Fruit fly (Drosophila melanogaster) whole organism, prepupa: ENCODE results near the gene Tollo.

Experiments
- CG11762 ChIP-seq: fragments of 200-800 bp; sonication (Bioruptor generic); optimal IDR thresholded peaks from 3 replicates; lab custom pipeline; 2016; ENCODE audit warnings: missing biosample characterization, missing genetic modification characterization; ENCODE audit not compliant: insufficient read depth
- CG1621 ChIP-seq: fragments of 200-800 bp; sonication (Bioruptor generic); optimal IDR thresholded peaks from 3 replicates; lab custom pipeline; 2018; ENCODE audit warnings: missing biosample characterization, mild to moderate bottlenecking, missing genetic modification characterization
- CG34406 ChIP-seq: fragments of 200-800 bp; sonication (Bioruptor generic); optimal IDR thresholded peaks from 3 replicates; lab custom pipeline; 2016; ENCODE audit warnings: missing biosample characterization, missing genetic modification characterization
- CG6163 ChIP-seq: fragments of 200-800 bp; sonication (Bioruptor generic); IDR thresholded peaks from 3 replicates; pipeline ENCODE4 v1.3.6; 2022; ENCODE audit warnings: missing biosample characterization, missing genetic modification characterization
- CG6808 ChIP-seq: fragments of 200-800 bp; sonication (Bioruptor generic); optimal IDR thresholded peaks from 3 replicates; lab custom pipeline; 2017; ENCODE audit warnings: missing biosample characterization, missing genetic modification characterization, mild to moderate bottlenecking, moderate library complexity, missing genetic modification reagents
- CG8319 ChIP-seq: fragments of 200-800 bp; sonication (Bioruptor generic); optimal IDR thresholded peaks from 3 replicates; lab custom pipeline; 2016; ENCODE audit warnings: missing biosample characterization, missing genetic modification characterization
- CG8632 ChIP-seq: fragments of 200-800 bp; sonication (Bioruptor generic); optimal IDR thresholded peaks from 3 replicates; lab custom pipeline; 2016; ENCODE audit warnings: missing biosample characterization, missing genetic modification characterization
- Ets96B ChIP-seq: fragments of 200-800 bp; optimal IDR thresholded peaks from 2 replicates; lab custom pipeline; 2019; ENCODE audit warnings: missing biosample characterization, mild to moderate bottlenecking, missing genetic modification characterization, moderate library complexity
- Hr39 ChIP-seq: fragments of 200-800 bp; sonication (Bioruptor generic); optimal IDR thresholded peaks from 2 replicates; lab custom pipeline; 2016; ENCODE audit warnings: missing biosample characterization, missing genetic modification characterization
- Hr4 ChIP-seq: fragments of 200-800 bp; sonication (Bioruptor generic); optimal IDR thresholded peaks from 3 replicates; lab custom pipeline; 2016; ENCODE audit warnings: missing biosample characterization, missing genetic modification characterization
- achi ChIP-seq: fragments of 200-800 bp; sonication (Bioruptor generic); optimal IDR thresholded peaks from 3 replicates; lab custom pipeline; 2016; ENCODE audit warnings: missing biosample characterization, missing genetic modification characterization
- cyc ChIP-seq: fragments of 200-800 bp; sonication (Bioruptor generic); optimal IDR thresholded peaks from 3 replicates; lab custom pipeline; 2016; ENCODE audit warnings: missing biosample characterization, missing genetic modification characterization
- esn ChIP-seq: fragments of 200-800 bp; sonication (Bioruptor generic); optimal IDR thresholded peaks from 2 replicates; lab custom pipeline; 2016; ENCODE audit warnings: missing biosample characterization, mild to moderate bottlenecking, missing genetic modification characterization, moderate library complexity
- vri ChIP-seq: fragments of 200-800 bp; sonication (Bioruptor generic); optimal IDR thresholded peaks from 3 replicates; lab custom pipeline; 2016; ENCODE audit warnings: missing biosample characterization, mild to moderate bottlenecking, missing genetic modification characterization

DNA sequence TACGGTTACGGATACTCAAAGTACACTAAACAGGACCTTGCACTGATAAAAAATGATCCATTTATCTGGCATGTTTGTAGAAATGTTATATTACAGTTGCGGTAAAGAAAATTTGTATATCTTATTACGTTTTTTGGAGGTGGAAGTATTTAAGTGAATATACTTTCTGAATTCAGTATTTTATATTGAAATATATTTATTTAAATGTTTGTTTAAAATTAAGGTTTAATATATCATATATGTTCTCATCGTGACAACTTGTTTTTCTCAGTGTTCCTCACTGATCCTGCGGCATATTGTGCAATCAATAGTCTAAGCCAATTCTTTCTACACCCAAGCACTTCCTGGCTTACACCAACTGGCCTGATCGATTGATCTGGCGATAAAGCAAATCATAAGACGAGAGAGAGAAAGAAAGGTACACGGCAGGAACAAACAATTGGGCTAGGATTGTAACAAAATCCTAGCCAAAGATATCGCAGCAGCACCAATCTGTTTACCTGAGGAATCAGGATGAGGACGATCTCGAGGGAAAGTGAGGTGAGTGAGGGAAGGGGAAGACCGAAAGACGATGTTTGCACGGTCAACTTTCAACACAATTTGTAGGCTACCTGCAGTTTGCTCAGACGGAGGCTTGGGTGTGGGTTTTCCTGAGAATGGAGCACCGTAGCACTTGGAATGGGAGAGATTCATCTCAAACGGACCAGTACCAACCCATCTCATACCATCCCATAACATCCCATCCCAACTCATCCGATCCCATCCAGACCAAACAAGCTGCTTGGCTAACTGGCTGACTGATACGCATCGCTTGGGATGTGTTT is 2.8 kb upstream of the Tollo start:
- TF ChIP-seq CG11762 (GFP tag; lab: Kevin White, UChicago) (no peak), Hr4 (GFP tag; lab: Kevin White, UChicago) (no peak), cyc (GFP tag; lab: Kevin White, UChicago) (no peak), Hr39 (no peak), CG34406 (no peak), CG6808 (GFP tag; lab: Kevin White, UChicago) (no peak), Ets96B (tag; lab: Kevin White, UChicago) (no peak), achi (GFP tag; lab: Kevin White, UChicago) (no peak), esn (GFP tag; lab: Kevin White, UChicago) (no peak), CG6163 (GFP tag; lab: Robert Waterston, UW) (no peak), vri (no peak), CG8319 (no peak), CG1621 (no peak), CG8632 (no peak)
